Fruit fly (Drosophila melanogaster) whole organism, embryonic: ENCODE results near the gene ND-MNLL.

Source experiments
- ATbp ChIP-seq: fragments of 200-800 bp; sonication (Bioruptor generic); optimal IDR thresholded peaks from 2 replicates; lab custom pipeline; 2017; ENCODE audit warnings: missing biosample characterization, mild to moderate bottlenecking, missing genetic modification characterization, missing genetic modification reagents
- B-H2 ChIP-seq: fragments of 200-800 bp; sonication (Bioruptor generic); optimal IDR thresholded peaks from 2 replicates; lab custom pipeline; 2018; ENCODE audit warnings: missing biosample characterization, mild to moderate bottlenecking, missing genetic modification characterization
- Bgb ChIP-seq: fragments of 200-800 bp; sonication (Bioruptor generic); IDR thresholded peaks from 2 replicates; pipeline ENCODE4 v1.3.6; 2022; ENCODE audit warnings: missing biosample characterization, missing genetic modification characterization; ENCODE audit not compliant: partially characterized antibody
- CG11085 ChIP-seq: fragments of 200-800 bp; sonication (Bioruptor generic); IDR thresholded peaks from 2 replicates; pipeline ENCODE4 v1.3.6; 2022; ENCODE audit warnings: missing biosample characterization, missing genetic modification characterization
- CG12104 ChIP-seq: fragments of 200-800 bp; sonication (Bioruptor generic); optimal IDR thresholded peaks from 3 replicates; lab custom pipeline; 2016; ENCODE audit warnings: missing biosample characterization, missing genetic modification characterization
- CG12391 ChIP-seq: fragments of 200-800 bp; sonication (Bioruptor generic); optimal IDR thresholded peaks from 3 replicates; lab custom pipeline; 2018; ENCODE audit warnings: missing biosample characterization, mild to moderate bottlenecking, missing genetic modification characterization, moderate library complexity
- CG13296 ChIP-seq: fragments of 200-800 bp; sonication (Bioruptor generic); optimal IDR thresholded peaks from 3 replicates; lab custom pipeline; 2018; ENCODE audit warnings: missing biosample characterization, mild to moderate bottlenecking, missing genetic modification characterization
- CG13624 ChIP-seq: fragments of 200-800 bp; sonication (Bioruptor generic); optimal IDR thresholded peaks from 2 replicates; lab custom pipeline; 2016; ENCODE audit warnings: missing biosample characterization, missing genetic modification characterization
- CG15011 ChIP-seq: fragments of 200-800 bp; sonication (Bioruptor generic); optimal IDR thresholded peaks from 3 replicates; lab custom pipeline; 2018; ENCODE audit warnings: missing biosample characterization, mild to moderate bottlenecking, missing genetic modification characterization
- CG1647 ChIP-seq: fragments of 200-800 bp; sonication (Bioruptor generic); optimal IDR thresholded peaks from 3 replicates; lab custom pipeline; 2016; ENCODE audit warnings: missing biosample characterization, missing genetic modification characterization
- CG17359 ChIP-seq: fragments of 200-800 bp; sonication (Bioruptor generic); optimal IDR thresholded peaks from 3 replicates; lab custom pipeline; 2018; ENCODE audit warnings: missing biosample characterization, mild to moderate bottlenecking, missing genetic modification characterization, moderate library complexity
- CG18764 ChIP-seq: fragments of 200-800 bp; sonication (Bioruptor generic); optimal IDR thresholded peaks from 3 replicates; lab custom pipeline; 2016; ENCODE audit warnings: missing biosample characterization, missing genetic modification characterization
- CG2199 ChIP-seq: fragments of 200-800 bp; sonication (Bioruptor generic); IDR thresholded peaks from 3 replicates; pipeline ENCODE4 v1.3.6; 2022; ENCODE audit warnings: missing biosample characterization, missing genetic modification characterization
- CG4282 ChIP-seq: fragments of 200-800 bp; sonication (Bioruptor generic); optimal IDR thresholded peaks from 2 replicates; lab custom pipeline; 2016; ENCODE audit warnings: missing biosample characterization, missing genetic modification characterization
- CG6765 ChIP-seq: fragments of 200-800 bp; sonication (Bioruptor generic); optimal IDR thresholded peaks from 3 replicates; lab custom pipeline; 2017; ENCODE audit warnings: missing biosample characterization, mild to moderate bottlenecking, missing genetic modification characterization
- CG8388 ChIP-seq: fragments of 200-800 bp; sonication (Bioruptor generic); optimal IDR thresholded peaks from 2 replicates; lab custom pipeline; 2019; ENCODE audit warnings: missing biosample characterization, mild to moderate bottlenecking, missing genetic modification characterization, moderate library complexity
- CG8944 ChIP-seq: fragments of 200-800 bp; sonication (Bioruptor generic); optimal IDR thresholded peaks from 3 replicates; lab custom pipeline; 2016; ENCODE audit warnings: missing biosample characterization, missing genetic modification characterization
- CG9817 ChIP-seq: fragments of 200-800 bp; sonication (Bioruptor generic); optimal IDR thresholded peaks from 2 replicates; lab custom pipeline; 2018; ENCODE audit warnings: missing biosample characterization, mild to moderate bottlenecking, missing genetic modification characterization, moderate library complexity
- Camta ChIP-seq: fragments of 200-800 bp; sonication (Bioruptor generic); optimal IDR thresholded peaks from 2 replicates; lab custom pipeline; 2016; ENCODE audit warnings: missing biosample characterization, missing genetic modification characterization
- CoRest ChIP-seq: fragments of 200-800 bp; sonication (Bioruptor generic); optimal IDR thresholded peaks from 3 replicates; lab custom pipeline; 2018; ENCODE audit warnings: missing biosample characterization, mild to moderate bottlenecking, missing genetic modification characterization, moderate library complexity
- D19A ChIP-seq: fragments of 200-800 bp; optimal IDR thresholded peaks from 3 replicates; lab custom pipeline; 2019; ENCODE audit warnings: missing biosample characterization, mild to moderate bottlenecking, missing genetic modification characterization, moderate library complexity
- E2f2 ChIP-seq: fragments of 200-800 bp; sonication (Bioruptor generic); IDR thresholded peaks from 2 replicates; pipeline ENCODE4 v1.3.6; 2022; ENCODE audit warnings: missing biosample characterization, missing genetic modification characterization
- Gsc ChIP-seq: fragments of 200-800 bp; sonication (Bioruptor generic); IDR thresholded peaks from 2 replicates; pipeline ENCODE4 v1.3.6; 2022; ENCODE audit warnings: missing biosample characterization, missing genetic modification characterization
- HLH4C ChIP-seq: fragments of 200-800 bp; sonication (Bioruptor generic); IDR thresholded peaks from 3 replicates; pipeline ENCODE4 v1.3.6; 2022; ENCODE audit warnings: missing biosample characterization, missing genetic modification characterization; ENCODE audit not compliant: partially characterized antibody
- Hmx ChIP-seq: fragments of 200-800 bp; sonication (Bioruptor generic); optimal IDR thresholded peaks from 2 replicates; lab custom pipeline; 2016; ENCODE audit warnings: missing biosample characterization, missing genetic modification characterization
- Jarid2 ChIP-seq: fragments of 200-800 bp; sonication (Bioruptor generic); optimal IDR thresholded peaks from 3 replicates; lab custom pipeline; 2017; ENCODE audit warnings: mild to moderate bottlenecking, missing biosample characterization, missing genetic modification reagents, missing genetic modification characterization
- Kr ChIP-seq: fragments of 200-800 bp; sonication (Bioruptor generic); optimal IDR thresholded peaks from 2 replicates; lab custom pipeline; 2017; ENCODE audit warnings: missing biosample characterization, mild to moderate bottlenecking, missing genetic modification characterization
- Lim3 ChIP-seq: fragments of 200-800 bp; sonication (Bioruptor generic); IDR thresholded peaks from 2 replicates; pipeline ENCODE4 v1.3.6; 2022; ENCODE audit warnings: missing biosample characterization, missing genetic modification characterization
- MBD-R2 ChIP-seq: fragments of 200-800 bp; sonication (Bioruptor generic); IDR thresholded peaks from 2 replicates; pipeline ENCODE4 v1.3.6; 2022; ENCODE audit warnings: missing biosample characterization, missing genetic modification characterization
- Meics ChIP-seq: fragments of 200-800 bp; sonication (Bioruptor generic); optimal IDR thresholded peaks from 2 replicates; lab custom pipeline; 2017; ENCODE audit warnings: missing biosample characterization, mild to moderate bottlenecking, missing genetic modification characterization
- Myb ChIP-seq: fragments of 200-800 bp; sonication (Bioruptor generic); optimal IDR thresholded peaks from 2 replicates; lab custom pipeline; 2016; ENCODE audit warnings: missing biosample characterization, missing genetic modification characterization
- Taf1 ChIP-seq: fragments of 200-800 bp; sonication (Bioruptor generic); IDR thresholded peaks from 2 replicates; pipeline ENCODE4 v1.3.6; 2022; ENCODE audit warnings: missing biosample characterization, missing genetic modification characterization
- Vsx1 ChIP-seq: fragments of 200-800 bp; sonication (Bioruptor generic); optimal IDR thresholded peaks from 2 replicates; lab custom pipeline; 2017; ENCODE audit warnings: missing biosample characterization, mild to moderate bottlenecking, missing genetic modification characterization, missing genetic modification reagents
- Xrp1 ChIP-seq: fragments of 200-800 bp; sonication (Bioruptor generic); IDR thresholded peaks from 2 replicates; pipeline ENCODE4 v1.3.6; 2022; ENCODE audit warnings: missing biosample characterization, missing genetic modification characterization
- bowl ChIP-seq: fragments of 200-800 bp; sonication (Bioruptor generic); IDR thresholded peaks from 2 replicates; pipeline ENCODE4 v1.3.6; 2022; ENCODE audit warnings: missing biosample characterization, missing genetic modification characterization
- cato ChIP-seq: fragments of 200-800 bp; sonication (Bioruptor generic); optimal IDR thresholded peaks from 2 replicates; lab custom pipeline; 2016; ENCODE audit warnings: missing biosample characterization, missing genetic modification characterization, borderline replicate concordance
- chif ChIP-seq, 2 experiments: fragments of 200-800 bp; sonication (Bioruptor generic); optimal IDR thresholded peaks; 3 replicates each; lab custom pipeline; 2016; ENCODE audit warnings: missing biosample characterization in 2 of 2, missing genetic modification characterization in 2 of 2
- chinmo ChIP-seq: fragments of 200-800 bp; sonication (Bioruptor generic); IDR thresholded peaks from 4 replicates; pipeline ENCODE4 v1.3.6; 2022; ENCODE audit warnings: missing biosample characterization, missing genetic modification characterization; ENCODE audit not compliant: partially characterized antibody
- ci ChIP-seq: fragments of 200-800 bp; sonication (Bioruptor generic); IDR thresholded peaks from 3 replicates; pipeline ENCODE4 v1.3.6; 2022; ENCODE audit warnings: missing biosample characterization, missing genetic modification characterization
- crol ChIP-seq: fragments of 200-800 bp; sonication (Bioruptor generic); IDR thresholded peaks from 2 replicates; pipeline ENCODE4 v1.3.6; 2022; ENCODE audit warnings: missing biosample characterization, missing genetic modification characterization
- cwo ChIP-seq: fragments of 200-800 bp; sonication (Bioruptor generic); optimal IDR thresholded peaks from 3 replicates; lab custom pipeline; 2017; ENCODE audit warnings: missing biosample characterization, missing genetic modification characterization, mild to moderate bottlenecking, moderate library complexity, missing genetic modification reagents
- dysf ChIP-seq: fragments of 200-800 bp; sonication (Bioruptor generic); IDR thresholded peaks from 3 replicates; pipeline ENCODE4 v1.3.6; 2022; ENCODE audit warnings: missing biosample characterization, missing genetic modification characterization
- grau ChIP-seq: fragments of 200-800 bp; optimal IDR thresholded peaks from 3 replicates; lab custom pipeline; 2019; ENCODE audit warnings: missing biosample characterization, mild to moderate bottlenecking, missing genetic modification characterization, moderate library complexity
- ham ChIP-seq: fragments of 200-800 bp; sonication (Bioruptor generic); IDR thresholded peaks from 2 replicates; pipeline ENCODE4 v1.3.6; 2022; ENCODE audit warnings: missing biosample characterization, missing genetic modification characterization
- peb ChIP-seq: fragments of 200-800 bp; sonication (Bioruptor generic); IDR thresholded peaks from 2 replicates; pipeline ENCODE4 v1.3.6; 2022; ENCODE audit warnings: missing biosample characterization, missing genetic modification characterization
- repo ChIP-seq: fragments of 200-800 bp; sonication (Bioruptor generic); optimal IDR thresholded peaks from 2 replicates; lab custom pipeline; 2016; ENCODE audit warnings: missing biosample characterization, missing genetic modification characterization
- row ChIP-seq: fragments of 200-800 bp; sonication (Bioruptor generic); IDR thresholded peaks from 3 replicates; pipeline ENCODE4 v1.3.6; 2022; ENCODE audit warnings: missing biosample characterization, missing genetic modification characterization
- sim ChIP-seq: fragments of 200-800 bp; sonication (Bioruptor generic); IDR thresholded peaks from 2 replicates; pipeline ENCODE4 v1.3.6; 2022; ENCODE audit warnings: missing biosample characterization, missing genetic modification characterization
- toy ChIP-seq: fragments of 200-800 bp; sonication (Bioruptor generic); IDR thresholded peaks from 2 replicates; pipeline ENCODE4 v1.3.6; 2022; ENCODE audit warnings: missing biosample characterization, missing genetic modification characterization
- tx ChIP-seq: fragments of 200-800 bp; sonication (Bioruptor generic); optimal IDR thresholded peaks from 2 replicates; lab custom pipeline; 2016; ENCODE audit warnings: missing biosample characterization, missing genetic modification characterization
- usp ChIP-seq: fragments of >200 bp; optimal IDR thresholded peaks from 2 replicates; lab custom pipeline; 2017; ENCODE audit warnings: missing biosample characterization, missing genetic modification characterization

The ND-MNLL gene

DNA sequence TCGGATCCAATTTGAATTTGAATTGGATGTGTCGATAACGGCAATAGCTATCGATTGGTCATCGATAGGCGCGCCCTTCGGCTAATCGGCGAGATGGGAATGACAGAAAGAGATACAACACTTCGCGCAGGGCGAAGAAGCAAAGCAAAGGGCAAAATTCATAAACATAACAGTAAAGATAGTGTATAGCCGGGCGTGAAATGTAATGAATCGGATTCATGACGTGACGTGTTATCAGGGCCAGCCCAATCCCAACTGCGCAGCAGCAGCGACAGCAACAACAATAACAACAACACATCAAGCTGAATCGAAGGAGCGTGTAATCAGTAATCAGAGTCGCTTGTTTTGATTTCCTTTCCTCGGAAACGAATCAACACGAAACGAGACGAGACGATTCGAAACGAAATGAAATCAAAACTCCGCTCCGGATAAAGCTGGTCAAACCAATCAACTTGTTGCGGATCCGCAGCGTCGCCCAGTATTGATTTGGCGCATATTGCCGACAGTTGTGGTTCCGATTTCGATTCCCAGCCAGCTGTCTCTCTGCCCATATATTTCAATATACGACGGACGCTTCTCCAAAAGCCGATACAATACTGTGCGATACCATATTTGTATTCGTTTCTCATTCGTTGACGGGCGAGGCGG lies 18.5 kb upstream of the ND-MNLL start, which contains the start of gene snz (continued):
- TF ChIP-seq toy (GFP tag; lab: Robert Waterston, UW) (no peak), row (peak; percentile 55), sim (GFP tag; lab: Robert Waterston, UW) (no peak), E2f2 (GFP tag; lab: Robert Waterston, UW) (peak; percentile 83), CG8944 (GFP tag; lab: Kevin White, UChicago) (no peak), MBD-R2 (GFP tag; lab: Robert Waterston, UW) (peak; percentile 52; the same call in 1 of the 2 replicates), Vsx1 (no peak), CG17359 (no peak), peb (GFP tag; lab: Robert Waterston, UW) (no peak), CG1647 (no peak), CG2199 (0 out of 3 replicates have a peak, but pooled peaks have one; percentile 41), chif (GFP tag; optimal IDR thresholded peaks at IDR 0.05; lab: Kevin White, UChicago) (no peak), CG13296 (GFP tag; lab: Kevin White, UChicago) (no peak), tx (GFP tag; lab: Kevin White, UChicago) (no peak), CG12391 (tag; lab: Kevin White, UChicago) (no peak), Myb (peak; percentile 88), Xrp1 (no peak), Lim3 (GFP tag; lab: Robert Waterston, UW) (no peak), usp (GFP tag; lab: Kevin White, UChicago) (no peak), CG13624 (peak; percentile 47), dysf (GFP tag; lab: Robert Waterston, UW) (no peak), grau (tag; lab: Kevin White, UChicago) (no peak), chinmo (GFP tag; lab: Robert Waterston, UW) (peak; percentile 81; the same call in 3 of the 4 replicates), CG15011 (no peak), CG6765 (GFP tag; lab: Kevin White, UChicago) (no peak), Camta (GFP tag; lab: Kevin White, UChicago) (no peak), CG11085 (GFP tag; lab: Robert Waterston, UW) (no peak), ATbp (GFP tag; lab: Kevin White, UChicago) (no peak), crol (no peak), Hmx (no peak), Taf1 (GFP tag; lab: Robert Waterston, UW) (no peak), Bgb (GFP tag; lab: Robert Waterston, UW) (peak; percentile 82), CG12104 (GFP tag; lab: Kevin White, UChicago) (no peak), cato (GFP tag; lab: Kevin White, UChicago) (no peak), repo (GFP tag; lab: Kevin White, UChicago) (no peak), cwo (GFP tag; lab: Kevin White, UChicago) (no peak), bowl (no peak), Jarid2 (GFP tag; lab: Kevin White, UChicago) (no peak), Meics (no peak), HLH4C (GFP tag; lab: Robert Waterston, UW) (peak; percentile 86), B-H2 (GFP tag; lab: Kevin White, UChicago) (peak; percentile 30), ham (GFP tag; lab: Robert Waterston, UW) (no peak), D19A (tag; lab: Kevin White, UChicago) (peak; percentile 86), CoRest (tag; lab: Kevin White, UChicago) (peak; percentile 23), CG18764 (GFP tag; lab: Kevin White, UChicago) (no peak), Gsc (GFP tag; lab: Robert Waterston, UW) (no peak), CG4282 (no peak), CG9817 (tag; lab: Kevin White, UChicago) (no peak), Kr (GFP tag; lab: Kevin White, UChicago) (no peak), ci (GFP tag; lab: Robert Waterston, UW) (0 out of 3 replicates have a peak, but pooled peaks have one; percentile 26), CG8388 (GFP tag; lab: Kevin White, UChicago) (no peak)
